Worm (Caenorhabditis elegans): ENCODE results near the gene Y57G11C.42.

- TF ChIP-seq ztf-23 (GFP tag; IDR thresholded peaks at IDR 0.05) (no peak), tab-1 (GFP tag; IDR thresholded peaks at IDR 0.05) (no peak)
These were observed 62.3 kb downstream of the Y57G11C.42 start for ce11 chrIV:14790579-14790978.
